Fruit fly (Drosophila melanogaster): ENCODE data around the gene PolI.

DNA sequence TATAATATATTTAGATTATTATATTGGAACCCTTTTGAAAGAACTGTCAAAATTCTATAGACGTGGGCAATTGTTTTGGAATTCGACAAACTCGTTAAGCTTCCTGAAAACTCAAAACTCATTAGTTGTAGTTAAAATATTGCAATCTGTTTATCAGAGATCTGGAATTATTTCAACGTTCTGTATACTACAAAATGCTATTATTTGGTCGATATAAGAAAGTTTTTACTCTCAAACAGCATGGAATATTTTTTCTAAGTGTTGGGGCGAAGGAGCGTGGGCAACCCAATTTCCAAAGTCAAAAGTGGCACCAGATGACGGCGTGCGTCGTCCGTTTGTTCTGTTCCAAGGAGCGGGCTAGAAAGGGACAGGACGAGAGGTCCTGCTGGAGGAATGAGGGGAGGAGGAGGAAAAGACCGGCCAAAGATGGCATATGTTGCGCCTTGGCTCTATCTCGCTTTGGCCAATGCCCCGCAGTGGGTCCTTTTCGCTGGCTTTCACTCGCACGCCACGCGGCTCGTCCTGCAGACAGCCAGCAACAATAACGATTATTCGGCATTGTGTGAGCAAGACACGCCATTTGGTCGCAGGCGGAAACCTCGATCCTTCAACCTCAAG lies 52.5 kb downstream of the PolI start:
- no peak for TF ChIP-seq CG9932 (GFP tag; IDR thresholded peaks at IDR 0.05)
- TF ChIP-seq croc (GFP tag; conservative IDR thresholded peaks at IDR 0.05): no peak
- TF ChIP-seq klu (GFP tag; IDR thresholded peaks at IDR 0.05): no peak
- TF ChIP-seq CG12299 (tag; optimal IDR thresholded peaks at IDR 0.05): no peak
